Worm (Caenorhabditis elegans): ENCODE measurements around the gene gcy-14.

DNA sequence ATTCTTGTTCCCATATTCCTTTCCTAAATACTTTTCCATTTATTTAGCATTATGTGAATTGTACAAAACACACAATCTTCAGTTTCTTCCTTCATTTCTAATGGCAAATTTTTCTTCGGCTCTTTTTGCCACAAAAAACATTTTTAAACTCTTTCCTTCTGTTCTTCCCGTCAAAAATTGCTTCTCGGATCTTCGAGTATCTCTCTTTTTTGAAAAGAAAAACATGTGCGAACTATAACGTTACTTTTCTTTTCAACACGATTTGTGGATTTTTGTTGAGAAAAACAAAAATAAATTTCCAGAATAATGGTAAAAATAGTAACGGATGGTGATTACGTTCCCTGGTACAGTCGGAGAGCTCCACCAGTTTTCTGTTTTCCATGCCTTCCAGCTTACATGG is 46.5 kb downstream of the gcy-14 start, which contains the start of gene W06A7.2:
- TF ChIP-seq pag-3 (tag; optimal IDR thresholded peaks at IDR 0.05; ENCODE audit: borderline replicate concordance) = no peak
- no peak for TF ChIP-seq ttx-3 (tag; optimal IDR thresholded peaks at IDR 0.05)
- no peak for TF ChIP-seq lin-11 (tag; optimal IDR thresholded peaks at IDR 0.05)
- no peak for TF ChIP-seq unc-3 (GFP tag; conservative IDR thresholded peaks at IDR 0.05)
- TF ChIP-seq unc-3 (tag; optimal IDR thresholded peaks at IDR 0.05) = no peak
- TF ChIP-seq tbx-2 (tag; optimal IDR thresholded peaks at IDR 0.05) = no peak
- TF ChIP-seq ama-1 (optimal IDR thresholded peaks at IDR 0.05) = no peak
- no peak for TF ChIP-seq ceh-48 (tag; optimal IDR thresholded peaks at IDR 0.05)
- no peak for TF ChIP-seq nfya-1 (tag; optimal IDR thresholded peaks at IDR 0.05)
